Worm (Caenorhabditis elegans) whole organism, L4 larva: Measurements from ENCODE around the gene dsl-7.

Source experiments
- F26F4.8 ChIP-seq: fragments of 200-800 bp; sonication (Bioruptor generic); conservative IDR thresholded peaks from 2 replicates; pipeline ENCODE4 v1.3.6; 2022; ENCODE audit warnings: missing genetic modification characterization, missing compliant biosample characterization
- F44E2.7 ChIP-seq: fragments of 200-800 bp; sonication (Bioruptor generic); IDR thresholded peaks from 2 replicates; pipeline ENCODE4 v2.1.2; 2022; ENCODE audit warnings: missing genetic modification characterization, missing compliant biosample characterization
- ZK546.5 ChIP-seq, 2 experiments: sonication (generic microtip); optimal IDR thresholded peaks; 2 replicates each; lab custom pipeline; 2017; ENCODE audit warnings: missing biosample characterization in 2 of 2, missing genetic modification characterization in 2 of 2
- arid-1 ChIP-seq: fragments of 200-800 bp; sonication (Bioruptor generic); conservative IDR thresholded peaks from 2 replicates; pipeline ENCODE4 v1.3.6; 2022; ENCODE audit warnings: missing genetic modification reagents, missing genetic modification characterization, missing compliant biosample characterization
- dpl-1 ChIP-seq: fragments of 150-350 bp; optimal IDR thresholded peaks from 2 replicates; lab custom pipeline; 2014; ENCODE audit warnings: missing biosample characterization, missing genetic modification reagents, missing genetic modification characterization
- lsy-2 ChIP-seq, 2 experiments: fragments of 150-350 bp in 1 of 2; sonication (generic microtip) in 1 of 2; optimal IDR thresholded peaks; 2 replicates each; lab custom pipeline; 2014 to 2017; ENCODE audit warnings: missing biosample characterization in 2 of 2, missing genetic modification characterization in 2 of 2
- nhr-11 ChIP-seq: fragments of 150-350 bp; optimal IDR thresholded peaks from 2 replicates; lab custom pipeline; 2014; ENCODE audit warnings: missing biosample characterization, missing genetic modification characterization
- pha-4 ChIP-seq, 2 experiments: fragments of 150-350 bp in 1 of 2; fragments of 200-800 bp in 1 of 2; sonication (Bioruptor generic) in 1 of 2; IDR thresholded peaks in 1 of 2; optimal IDR thresholded peaks in 1 of 2; 2 replicates each; pipeline versions ENCODE4 v1.3.6 to Lab custom; 2014 to 2022; ENCODE audit warnings: missing genetic modification characterization in 2 of 2, missing genetic modification reagents in 2 of 2, missing biosample characterization in 1 of 2, missing compliant biosample characterization in 1 of 2
- unc-62 ChIP-seq, 3 experiments: fragments of 150-350 bp in 1 of 3; sonication (generic microtip); optimal IDR thresholded peaks in 2 of 3; peaks in 1 of 3; 1 replicate in 1 of 3; 2 replicates in 2 of 3; lab custom pipeline; 2014 to 2017; ENCODE audit warnings: missing biosample characterization in 3 of 3, missing genetic modification characterization in 3 of 3, missing genetic modification reagents in 3 of 3, missing genotype in 1 of 3

- no peak for TF ChIP-seq F44E2.7 (GFP tag; lab: Robert Waterston, UW)
- TF ChIP-seq F26F4.8 = no peak
- no peak for TF ChIP-seq lsy-2 (tag; optimal IDR thresholded peaks at IDR 0.05; lab: Kevin White, UChicago)
- TF ChIP-seq nhr-11 (tag; lab: Kevin White, UChicago) = no peak
- TF ChIP-seq unc-62 (GFP tag; optimal IDR thresholded peaks at IDR 0.05 in 1 of 2; lab: Kevin White, UChicago) = no peak
- no peak for TF ChIP-seq unc-62 (tag; optimal IDR thresholded peaks at IDR 0.05; lab: Kevin White, UChicago)
- no peak for TF ChIP-seq dpl-1 (GFP tag; lab: Kevin White, UChicago)
- TF ChIP-seq ZK546.5 (tag; optimal IDR thresholded peaks at IDR 0.05; lab: Kevin White, UChicago) = no peak
- TF ChIP-seq pha-4 (GFP tag; IDR thresholded peaks at IDR 0.05; lab: Robert Waterston, UW) = no peak
- TF ChIP-seq pha-4 (tag; optimal IDR thresholded peaks at IDR 0.05; lab: Kevin White, UChicago) = no peak
- TF ChIP-seq arid-1 = no peak
These were observed 25.3 kb downstream of the dsl-7 start for ce11 chrV:13018233-13018632.
